Worm (Caenorhabditis elegans) whole organism, L2 larva: ENCODE measurements around the gene F45D11.14.

ENCODE experiments used
- nhr-21 ChIP-seq: fragments of 150-350 bp; optimal IDR thresholded peaks from 2 replicates; lab custom pipeline; 2014; ENCODE audit warnings: missing biosample characterization, missing genetic modification characterization
- nhr-237 ChIP-seq: fragments of 150-350 bp; optimal IDR thresholded peaks from 2 replicates; lab custom pipeline; 2014; ENCODE audit warnings: missing biosample characterization, missing genetic modification characterization

DNA sequence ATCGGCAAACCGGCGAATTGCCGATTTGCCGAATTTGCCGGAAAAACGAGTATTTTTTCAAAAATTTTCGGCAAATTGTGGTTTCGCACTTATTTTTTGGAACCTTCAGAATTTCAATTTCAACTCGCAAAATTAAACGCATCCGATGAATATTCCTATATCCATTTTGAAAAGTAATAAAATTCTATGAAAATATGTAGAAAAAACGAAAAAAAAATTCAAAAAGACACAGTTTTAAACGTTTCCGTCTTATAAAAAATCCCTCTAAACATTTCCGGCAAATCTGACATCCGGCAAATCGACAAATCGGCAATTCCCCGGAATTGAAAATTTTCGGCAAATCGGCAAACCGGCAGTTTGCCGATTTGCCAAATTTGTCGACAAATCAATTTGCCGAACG, 39.4 kb upstream of the F45D11.14 start, which contains the start of gene str-148:
- no peak for TF ChIP-seq nhr-237 (tag; lab: Kevin White, UChicago)
- no peak for TF ChIP-seq nhr-21
